Worm (Caenorhabditis elegans): ENCODE measurements around the gene ceh-36.

Gene ceh-36

DNA sequence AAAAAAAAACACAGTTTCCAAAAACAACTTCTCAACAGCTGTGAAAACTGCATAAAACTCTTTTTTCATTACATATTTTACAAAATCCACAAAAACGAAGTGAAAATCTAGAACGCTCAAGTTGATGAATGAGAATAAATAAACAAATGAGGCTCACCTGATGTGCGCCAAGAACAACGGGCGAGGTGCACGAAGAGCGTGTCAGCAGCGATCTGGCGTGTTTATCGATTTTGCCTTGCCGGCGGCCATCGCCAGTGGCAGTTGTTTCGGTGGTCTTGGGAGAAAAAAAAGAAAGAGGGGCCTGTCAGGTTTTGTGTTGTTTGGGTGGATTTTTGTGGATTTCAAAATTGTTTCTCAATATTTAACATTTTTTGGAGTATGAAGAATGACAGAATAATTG lies 12.5 kb downstream of the ceh-36 start, which contains the start of gene idhb-1 (continued):
- TF ChIP-seq attf-3 (GFP tag; conservative IDR thresholded peaks at IDR 0.05) (no peak), mxl-1 (tag; optimal IDR thresholded peaks at IDR 0.05) (no peak), ceh-58 (GFP tag; IDR thresholded peaks at IDR 0.05) (no peak), Y67H2A.10 (GFP tag; conservative IDR thresholded peaks at IDR 0.05) (no peak), ceh-100 (GFP tag; IDR thresholded peaks at IDR 0.05) (no peak), B0336.3 (GFP tag; IDR thresholded peaks at IDR 0.05) (no peak), nhr-120 (GFP tag; IDR thresholded peaks at IDR 0.05) (no peak), B0019.2 (GFP tag; conservative IDR thresholded peaks at IDR 0.05) (no peak), dpff-1 (tag; optimal IDR thresholded peaks at IDR 0.05) (no peak), ztf-28 (GFP tag; IDR thresholded peaks at IDR 0.05) (no peak), nfya-2 (GFP tag; IDR thresholded peaks at IDR 0.05) (no peak), nhr-90 (tag; optimal IDR thresholded peaks at IDR 0.05) (no peak), snpc-3.4 (tag; optimal IDR thresholded peaks at IDR 0.05) (no peak), egl-44 (GFP tag; IDR thresholded peaks at IDR 0.05) (no peak), Y53F4B.3 (GFP tag; IDR thresholded peaks at IDR 0.05) (no peak), snpc-4 (GFP tag; optimal IDR thresholded peaks at IDR 0.05) (no peak), snpc-4 (tag; optimal IDR thresholded peaks at IDR 0.05) (peak in 2 of 4 experiments; percentile 24 to 52), nfyb-1 (GFP tag; IDR thresholded peaks at IDR 0.05) (no peak), somi-1 (GFP tag; optimal IDR thresholded peaks at IDR 0.05) (no peak), cebp-1 (GFP tag; IDR thresholded peaks at IDR 0.05) (no peak), cebp-1 (tag; optimal IDR thresholded peaks at IDR 0.05) (no peak), T07F8.4 (tag; optimal IDR thresholded peaks at IDR 0.05) (no peak), lin-35 (GFP tag; optimal IDR thresholded peaks at IDR 0.05) (no peak), mes-4 (tag; optimal IDR thresholded peaks at IDR 0.05) (no peak), lin-26 (GFP tag; IDR thresholded peaks at IDR 0.05) (no peak), F23B12.7 (tag; optimal IDR thresholded peaks at IDR 0.05; ENCODE audit: insufficient read depth) (no peak), aptf-2 (GFP tag; conservative IDR thresholded peaks at IDR 0.05) (no peak), hlh-26 (GFP tag; conservative IDR thresholded peaks at IDR 0.05) (no peak), F52B5.7 (tag; optimal IDR thresholded peaks at IDR 0.05) (no peak), madf-8 (GFP tag; conservative IDR thresholded peaks at IDR 0.05) (no peak), nhr-27 (tag; optimal IDR thresholded peaks at IDR 0.05) (no peak), let-607 (tag; optimal IDR thresholded peaks at IDR 0.05) (peak in 1 of 2 experiments; percentile 15), unc-62 (GFP tag; optimal IDR thresholded peaks at IDR 0.05) (no peak), ZK185.1 (tag; optimal IDR thresholded peaks at IDR 0.05; ENCODE audit: poor library complexity, severe bottlenecking) (peak; percentile 1), xnd-1 (tag; optimal IDR thresholded peaks at IDR 0.05) (no peak), fkh-3 (tag; optimal IDR thresholded peaks at IDR 0.05) (no peak), lsl-1 (GFP tag; optimal IDR thresholded peaks at IDR 0.05) (no peak), let-526 (GFP tag; IDR thresholded peaks at IDR 0.05) (0 out of 2 replicates have a peak, but pooled peaks have one; percentile 51), pha-4 (tag; optimal IDR thresholded peaks at IDR 0.05) (peak; percentile 30), ztf-18 (tag; optimal IDR thresholded peaks at IDR 0.05) (peak; percentile 93), egl-18 (GFP tag; IDR thresholded peaks at IDR 0.05) (no peak), nhr-179 (tag; optimal IDR thresholded peaks at IDR 0.05) (no peak), atf-7 (tag; optimal IDR thresholded peaks at IDR 0.05) (no peak), F57C9.4 (tag; optimal IDR thresholded peaks at IDR 0.05) (no peak), K11D2.4 (GFP tag; IDR thresholded peaks at IDR 0.05) (peak; percentile 43; the same call in 1 of the 2 replicates), madf-10 (tag; optimal IDR thresholded peaks at IDR 0.05) (no peak)
